Worm (Caenorhabditis elegans): ENCODE data around the gene clec-118.
"Not testable (repeated sequence)": the region's sequence is repeated elsewhere in the genome, so short reads cannot be mapped to it uniquely, and the experiment has no call there.

clec-118 gene

DNA sequence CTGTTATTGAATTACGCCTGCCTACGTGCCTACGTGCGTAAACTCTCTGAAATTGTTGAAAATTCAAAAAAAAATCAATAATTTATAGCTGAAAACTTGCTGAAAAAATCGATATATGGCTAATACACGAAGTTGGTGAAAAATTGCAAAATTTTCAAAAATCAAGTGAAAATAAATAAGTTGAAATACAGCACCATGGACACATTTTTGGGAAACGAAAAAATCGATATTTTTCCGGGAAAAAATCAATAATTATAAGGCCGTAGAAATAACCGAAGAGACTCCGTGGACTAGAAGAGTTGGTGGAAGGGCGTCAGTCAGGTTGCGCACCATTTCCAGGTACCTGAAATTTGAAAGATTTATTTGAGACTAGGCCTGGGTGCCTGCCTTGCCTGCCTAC lies 2.4 kb upstream of the clec-118 start:
- TF ChIP-seq W03F9.2 (tag; optimal IDR thresholded peaks at IDR 0.05), result no peak
- TF ChIP-seq dao-5 (tag; optimal IDR thresholded peaks at IDR 0.05), result no peak
- no peak for TF ChIP-seq him-1 (tag; optimal IDR thresholded peaks at IDR 0.05)

DNA sequence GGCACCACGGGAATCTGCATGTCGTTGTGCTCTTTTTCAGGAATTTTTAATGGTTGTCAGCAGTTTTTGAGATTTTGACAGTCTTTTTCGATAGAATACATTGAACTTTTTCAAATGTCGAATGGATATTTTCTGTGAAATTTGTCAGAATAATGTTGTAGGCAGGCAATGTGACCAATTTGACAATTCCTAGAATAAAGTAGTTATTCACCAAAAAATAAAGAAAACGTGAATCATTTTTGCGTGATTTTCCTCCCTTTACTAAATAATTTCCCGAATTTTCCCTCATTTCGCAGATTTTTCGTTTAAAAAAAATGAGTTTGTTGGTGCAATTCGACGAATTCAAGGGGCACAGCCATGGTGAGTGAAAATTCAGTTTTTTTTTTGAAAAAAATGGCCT lies 3.5 kb downstream of the clec-118 start, which contains the start of gene W04H10.1:
Gene W04H10.1 (plus strand): TSS at position 301 of the 400 bp plus-strand sequence.
- TF ChIP-seq dao-5 (tag; optimal IDR thresholded peaks at IDR 0.05), result no peak
- no peak for TF ChIP-seq him-1 (tag; optimal IDR thresholded peaks at IDR 0.05)
- TF ChIP-seq W03F9.2 (tag; optimal IDR thresholded peaks at IDR 0.05), result no peak

DNA sequence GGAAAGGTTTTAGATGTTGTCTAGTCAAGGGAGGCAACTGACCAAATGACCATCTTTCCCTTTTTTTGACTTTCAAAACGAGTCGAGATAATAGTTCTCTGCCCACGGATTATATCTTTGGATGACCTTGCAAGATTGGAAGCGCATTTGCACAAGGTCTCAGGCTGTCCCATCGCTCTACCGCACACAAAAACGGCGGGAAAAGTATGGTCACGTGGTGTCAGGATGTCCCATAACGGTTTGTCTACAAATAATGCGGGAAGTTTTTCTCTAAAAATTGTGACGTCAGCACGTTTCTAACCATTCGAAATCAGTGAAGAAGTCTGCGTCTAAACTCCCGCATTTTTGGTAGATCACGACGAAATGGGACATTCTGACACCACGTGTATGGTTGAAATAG lies 3.9 kb downstream of the clec-118 start, which contains the start of gene W04H10.6:
Gene W04H10.6 (minus strand): TSS at position 101 of the 400 bp plus-strand sequence.
- TF ChIP-seq W03F9.2 (tag; optimal IDR thresholded peaks at IDR 0.05) (no peak), him-1 (tag; optimal IDR thresholded peaks at IDR 0.05) (no peak), dao-5 (tag; optimal IDR thresholded peaks at IDR 0.05) (no peak)

DNA sequence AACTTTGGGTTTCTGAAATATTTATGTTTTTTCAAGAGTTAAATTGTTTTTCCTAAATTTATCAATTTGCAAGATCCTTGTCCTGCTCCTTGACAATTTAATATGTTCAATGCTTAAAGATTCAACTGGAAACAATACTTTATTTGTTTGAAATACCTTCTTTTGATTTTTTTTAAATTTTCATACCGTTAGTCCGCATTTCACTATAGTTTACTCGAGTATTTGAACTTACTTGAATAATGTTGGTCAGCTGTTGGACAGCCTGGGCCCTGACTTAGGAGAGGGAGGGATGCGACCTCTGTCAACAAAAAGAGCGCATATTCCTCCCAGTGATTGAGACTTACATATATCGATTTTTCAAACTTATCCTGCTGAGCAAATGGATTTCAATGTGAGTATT lies 6.2 kb downstream of the clec-118 start, which contains the start of gene W04H10.5:
Gene W04H10.5 (plus strand): TSS at position 301 of the 400 bp plus-strand sequence.
- no peak for TF ChIP-seq W03F9.2 (tag; optimal IDR thresholded peaks at IDR 0.05)
- TF ChIP-seq him-1 (tag; optimal IDR thresholded peaks at IDR 0.05), result no peak
- no peak for TF ChIP-seq dao-5 (tag; optimal IDR thresholded peaks at IDR 0.05)

DNA sequence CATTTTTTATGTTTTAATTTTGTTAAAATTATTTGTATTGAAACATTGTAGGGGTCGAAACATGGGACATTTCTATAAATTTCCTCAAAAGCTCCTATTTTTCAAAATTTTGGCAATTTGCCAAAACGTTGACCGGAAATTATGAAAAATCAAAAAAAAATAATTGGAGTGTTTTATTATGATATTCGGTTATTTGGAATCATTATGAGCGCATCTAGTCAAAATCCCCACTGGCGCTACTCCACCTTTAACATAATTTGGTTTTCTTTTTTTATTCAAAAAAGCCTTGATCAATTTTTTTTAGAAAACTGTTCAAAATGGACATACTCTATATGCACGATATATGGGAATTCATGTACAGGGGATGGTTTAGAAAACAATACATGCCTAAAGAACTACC lies 7.0 kb downstream of the clec-118 start, which contains the start of gene W04H10.2:
Gene W04H10.2 (plus strand): TSS at position 301 of the 400 bp plus-strand sequence.
- no peak for TF ChIP-seq dao-5 (tag; optimal IDR thresholded peaks at IDR 0.05)
- no peak for TF ChIP-seq him-1 (tag; optimal IDR thresholded peaks at IDR 0.05)
- no peak for TF ChIP-seq W03F9.2 (tag; optimal IDR thresholded peaks at IDR 0.05)

DNA sequence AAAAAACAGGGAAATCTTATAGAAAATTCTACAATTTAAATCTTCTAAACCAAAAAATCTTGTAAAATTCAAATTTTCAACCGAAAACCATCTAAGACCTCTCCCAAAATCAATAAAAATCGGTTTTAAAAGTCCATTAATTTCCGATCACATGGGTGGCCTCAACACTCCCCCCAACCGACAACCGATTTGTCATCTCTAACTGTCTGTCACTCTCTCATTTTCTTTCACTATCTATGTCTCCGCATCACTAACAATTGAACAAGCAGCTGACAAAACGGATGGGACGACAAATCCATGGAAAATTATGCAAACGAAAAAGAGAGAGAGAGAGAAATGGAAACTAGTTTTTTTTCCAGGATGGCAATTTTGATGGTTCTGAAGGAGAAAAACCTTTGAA lies 9.3 kb downstream of the clec-118 start:
- TF ChIP-seq dao-5 (tag; optimal IDR thresholded peaks at IDR 0.05) (no peak), him-1 (tag; optimal IDR thresholded peaks at IDR 0.05) (no peak), W03F9.2 (tag; optimal IDR thresholded peaks at IDR 0.05) (no peak)

DNA sequence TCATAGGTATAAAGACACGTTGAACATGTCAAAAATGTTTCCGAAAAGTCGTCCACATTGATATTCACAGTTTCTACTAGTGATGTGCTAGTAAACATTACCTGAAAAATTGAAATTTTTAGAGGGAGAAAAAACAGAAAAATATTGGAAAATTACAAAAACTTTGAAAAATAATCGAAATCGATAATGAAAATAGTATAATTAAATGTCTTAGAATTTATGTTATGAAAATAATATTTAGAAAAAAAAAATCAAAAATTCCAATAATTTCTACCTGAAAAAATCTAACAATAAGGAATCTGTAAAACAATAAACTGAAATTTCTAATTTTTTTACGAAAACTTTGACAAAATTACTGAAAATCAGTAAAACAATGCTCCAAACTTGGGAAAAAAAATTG lies 10.2 kb downstream of the clec-118 start, which contains the start of gene nhl-3:
Gene nhl-3 (minus strand): TSS at position 101 of the 400 bp plus-strand sequence.
- TF ChIP-seq dao-5 (tag; optimal IDR thresholded peaks at IDR 0.05) (no peak), him-1 (tag; optimal IDR thresholded peaks at IDR 0.05) (no peak), W03F9.2 (tag; optimal IDR thresholded peaks at IDR 0.05) (no peak)

DNA sequence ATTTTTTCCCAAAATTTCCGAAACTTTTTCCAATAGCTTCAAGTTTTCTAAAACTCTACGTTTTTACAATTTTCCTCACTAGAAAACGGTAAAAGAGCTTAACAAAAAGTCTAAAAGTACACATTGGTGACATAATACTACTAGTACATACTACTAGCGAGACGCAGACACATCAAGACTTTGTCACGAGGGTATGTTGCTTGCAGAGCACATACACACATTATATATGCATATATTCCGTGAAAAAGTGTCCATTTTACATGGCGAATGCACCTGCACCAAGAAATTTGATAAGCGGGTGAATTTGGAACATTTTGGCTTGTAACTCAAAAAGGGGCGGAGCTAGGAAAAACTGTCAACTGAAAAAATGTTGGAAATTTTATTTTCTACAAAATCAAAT lies 11.0 kb downstream of the clec-118 start:
- TF ChIP-seq dao-5 (tag; optimal IDR thresholded peaks at IDR 0.05) (no peak), him-1 (tag; optimal IDR thresholded peaks at IDR 0.05) (no peak), W03F9.2 (tag; optimal IDR thresholded peaks at IDR 0.05) (no peak)

DNA sequence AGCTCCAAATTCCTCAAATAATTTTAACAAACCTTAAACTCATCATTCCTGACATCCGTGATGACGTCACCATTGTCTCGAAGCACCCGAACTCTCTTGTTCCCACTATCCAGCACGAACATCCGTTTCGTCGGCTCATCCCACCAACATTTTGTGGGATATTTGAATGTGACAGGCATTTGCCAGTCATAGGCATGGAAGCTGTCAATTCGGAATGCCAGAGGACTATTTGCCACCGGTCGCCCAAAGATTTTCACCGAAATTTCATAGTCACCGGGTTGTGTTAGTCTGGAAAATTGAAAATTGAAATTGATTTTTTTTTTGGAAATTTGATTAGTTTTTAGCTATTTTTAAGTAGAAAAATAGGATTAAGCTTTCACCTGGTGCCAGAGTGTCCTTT lies 15.6 kb downstream of the clec-118 start:
- TF ChIP-seq W03F9.2 (tag; optimal IDR thresholded peaks at IDR 0.05), result no peak
- no peak for TF ChIP-seq dao-5 (tag; optimal IDR thresholded peaks at IDR 0.05)
- TF ChIP-seq him-1 (tag; optimal IDR thresholded peaks at IDR 0.05), result no peak

DNA sequence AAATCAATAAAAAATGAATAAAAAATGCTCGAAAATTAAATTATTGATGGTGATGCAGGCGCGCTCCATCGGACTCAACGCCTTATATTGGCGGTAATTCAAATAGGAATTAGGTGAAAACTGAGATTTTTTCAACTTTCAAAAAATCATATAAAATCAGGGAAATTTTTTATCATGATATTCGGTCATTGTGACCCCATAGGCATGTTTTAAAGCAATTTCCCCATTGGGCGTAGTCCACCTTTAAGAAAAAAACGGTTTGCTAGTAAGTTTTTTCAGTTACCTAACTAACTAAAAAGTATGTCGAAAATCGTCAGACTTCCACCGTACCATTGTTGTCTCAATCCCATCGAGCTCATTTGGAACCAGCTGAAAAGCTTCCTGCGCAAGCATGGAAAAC lies 19.0 kb downstream of the clec-118 start, which contains the start of gene W08F4.1:
Gene W08F4.1 (plus strand): TSS at position 301 of the 400 bp plus-strand sequence.
- not testable (repeated sequence) for TF ChIP-seq him-1, W03F9.2, dao-5 (tag; optimal IDR thresholded peaks at IDR 0.05)

DNA sequence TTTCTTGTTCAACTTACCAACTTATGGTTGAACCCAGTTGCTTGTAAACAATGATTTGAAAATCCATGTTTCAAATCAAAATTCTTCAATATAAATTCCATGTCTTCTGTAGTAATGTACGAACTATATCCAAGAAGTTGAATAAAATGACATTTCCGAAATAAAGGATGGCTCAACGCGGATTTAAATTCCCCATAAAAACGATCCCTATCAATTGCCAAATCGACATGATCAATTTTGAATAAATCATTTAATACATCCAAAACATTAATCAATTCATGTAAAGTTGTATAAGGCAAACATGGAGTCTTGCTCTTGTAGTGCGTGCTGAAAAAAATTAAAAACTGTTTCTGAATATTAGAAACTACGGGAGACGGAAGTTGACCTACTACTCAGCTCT lies 21.2 kb downstream of the clec-118 start, which contains the start of gene W08F4.10:
Gene W08F4.10 (minus strand): TSS at position 101 of the 400 bp plus-strand sequence.
- TF ChIP-seq W03F9.2 (tag; optimal IDR thresholded peaks at IDR 0.05) (no peak), dao-5 (tag; optimal IDR thresholded peaks at IDR 0.05) (no peak), him-1 (tag; optimal IDR thresholded peaks at IDR 0.05) (no peak)

DNA sequence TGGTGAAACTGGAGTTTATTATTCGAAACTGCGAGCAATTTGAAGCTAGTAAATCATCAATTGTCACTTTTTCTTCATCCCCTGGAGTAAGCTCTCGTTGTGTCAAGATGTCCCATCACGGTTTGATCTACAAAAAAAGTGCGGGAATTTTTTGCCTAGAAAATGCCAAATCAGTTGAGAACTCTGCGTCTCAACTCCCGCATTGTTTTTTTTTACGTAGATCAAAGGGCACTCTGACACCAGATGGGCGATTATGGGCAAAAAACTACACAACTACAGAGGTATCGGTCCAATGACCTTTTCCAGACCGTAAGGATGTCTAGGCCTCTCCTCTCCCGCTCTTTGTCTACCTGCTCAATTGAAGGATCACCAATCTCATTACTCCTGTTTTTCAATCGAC lies 24.7 kb downstream of the clec-118 start, which contains the start of gene fbxb-34:
Gene fbxb-34 (plus strand): TSS at position 301 of the 400 bp plus-strand sequence.
- TF ChIP-seq W03F9.2 (tag; optimal IDR thresholded peaks at IDR 0.05) (no peak), dao-5 (tag; optimal IDR thresholded peaks at IDR 0.05) (no peak), him-1 (tag; optimal IDR thresholded peaks at IDR 0.05) (no peak)

DNA sequence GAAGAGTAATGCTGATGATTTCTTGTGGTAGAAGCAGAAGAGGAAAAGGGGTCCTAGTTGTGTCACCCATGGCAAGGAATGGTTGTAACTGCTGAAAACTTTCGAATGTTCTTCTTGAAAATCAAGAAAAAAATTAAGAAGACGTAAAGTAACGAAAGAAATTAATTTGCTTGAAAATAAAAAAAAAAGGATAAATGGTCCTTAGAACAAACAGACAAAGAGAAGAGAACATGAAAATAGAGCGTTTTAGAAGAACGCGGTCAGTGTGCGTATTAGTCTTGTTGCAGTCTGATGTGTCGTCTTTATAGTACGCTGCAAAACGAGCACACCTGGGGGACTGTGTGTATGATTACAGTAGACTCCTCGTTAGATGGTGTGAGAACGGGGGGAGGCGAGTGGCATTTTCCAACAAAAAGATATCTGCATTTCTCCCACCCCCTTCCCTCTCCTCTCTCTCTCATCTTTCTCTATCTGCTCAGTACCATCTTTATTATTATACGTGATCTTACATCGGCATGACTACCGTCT lies 27.9 kb downstream of the clec-118 start, which contains the start of the genes W08F4.12 and W08F4.13:
Gene W08F4.12 (minus strand): TSS at position 101 of the 528 bp plus-strand sequence.
Gene W08F4.13 (plus strand): TSS at position 478 of the 528 bp plus-strand sequence.
- no peak for TF ChIP-seq W03F9.2 (tag; optimal IDR thresholded peaks at IDR 0.05)
- TF ChIP-seq dao-5 (tag; optimal IDR thresholded peaks at IDR 0.05), result no peak
- no peak for TF ChIP-seq him-1 (tag; optimal IDR thresholded peaks at IDR 0.05)

DNA sequence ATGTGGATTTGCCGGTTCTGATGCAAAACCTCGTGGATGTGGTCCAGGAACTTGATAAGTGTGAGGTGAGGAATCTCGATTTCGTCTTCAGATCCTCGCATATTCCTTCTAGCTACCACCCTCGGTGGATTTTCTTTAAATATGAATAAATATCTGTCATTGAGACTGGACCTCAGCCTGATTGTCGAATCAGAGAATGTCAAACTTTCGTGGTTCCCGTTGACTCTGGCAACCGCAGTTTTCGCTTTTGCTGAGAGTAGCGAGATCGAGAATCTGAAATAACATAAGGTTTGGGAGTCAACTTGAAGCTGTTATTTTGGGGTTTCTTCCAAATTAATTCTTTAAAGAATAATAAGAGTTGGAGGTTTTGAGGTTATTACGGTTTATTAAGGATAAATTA lies 29.6 kb downstream of the clec-118 start, which contains the start of gene fbxb-14:
Gene fbxb-14 (minus strand): TSS at position 101 of the 400 bp plus-strand sequence.
- TF ChIP-seq dao-5 (tag; optimal IDR thresholded peaks at IDR 0.05) (no peak), W03F9.2 (tag; optimal IDR thresholded peaks at IDR 0.05) (no peak), him-1 (tag; optimal IDR thresholded peaks at IDR 0.05) (no peak)

Measured in whole organism, L4/young adult.